Worm (Caenorhabditis elegans) whole organism, L1 larva: ENCODE data around the gene F59D12.3.

Experiments used
- C04F5.9 ChIP-seq: sonication (generic microtip); optimal IDR thresholded peaks from 2 replicates; lab custom pipeline; 2016; ENCODE audit warnings: missing genetic modification characterization, missing compliant biosample characterization
- C34B4.2 ChIP-seq: sonication (generic microtip); optimal IDR thresholded peaks from 2 replicates; lab custom pipeline; 2017; ENCODE audit warnings: mild to moderate bottlenecking, missing genetic modification characterization, missing compliant biosample characterization
- aha-1 ChIP-seq: fragments of 150-350 bp; optimal IDR thresholded peaks from 2 replicates; lab custom pipeline; 2014; ENCODE audit warnings: missing biosample characterization, missing genetic modification characterization
- blmp-1 ChIP-seq: fragments of 150-350 bp; optimal IDR thresholded peaks from 2 replicates; lab custom pipeline; 2014; ENCODE audit warnings: missing biosample characterization, missing genetic modification characterization
- ceh-63 ChIP-seq: fragments of 200-800 bp; sonication (Bioruptor generic); optimal IDR thresholded peaks from 2 replicates; lab custom pipeline; 2018; ENCODE audit warnings: mild to moderate bottlenecking, missing genetic modification characterization, missing compliant biosample characterization
- ceh-82 ChIP-seq, 3 experiments: fragments of 150-350 bp in 1 of 3; sonication (generic microtip) in 2 of 3; optimal IDR thresholded peaks; 2 replicates each; lab custom pipeline; 2014 to 2017; ENCODE audit warnings: missing biosample characterization in 3 of 3, missing genetic modification characterization in 3 of 3
- ceh-90 ChIP-seq: sonication (generic microtip); optimal IDR thresholded peaks from 2 replicates; lab custom pipeline; 2016; ENCODE audit warnings: missing genetic modification characterization, missing compliant biosample characterization
- dpl-1 ChIP-seq, 3 experiments: fragments of 150-350 bp in 2 of 3; sonication (generic microtip) in 1 of 3; optimal IDR thresholded peaks; 2 replicates each; lab custom pipeline; 2014 to 2017; ENCODE audit warnings: missing biosample characterization in 3 of 3, missing genetic modification characterization in 3 of 3, missing genetic modification reagents in 3 of 3
- dsc-1 ChIP-seq: sonication (generic microtip); optimal IDR thresholded peaks from 2 replicates; lab custom pipeline; 2016; ENCODE audit warnings: mild to moderate bottlenecking, missing genetic modification characterization, missing compliant biosample characterization
- efl-1 ChIP-seq, 4 experiments: fragments of 150-350 bp; optimal IDR thresholded peaks in 3 of 4; peaks in 1 of 4; 1 replicate in 1 of 4; 2 replicates in 3 of 4; lab custom pipeline; 2014; ENCODE audit warnings: missing biosample characterization in 2 of 4, missing genetic modification characterization in 2 of 4, missing genetic modification reagents in 2 of 4
- elt-2 ChIP-seq: sonication (generic microtip); optimal IDR thresholded peaks from 2 replicates; lab custom pipeline; 2016; ENCODE audit warnings: missing genetic modification characterization, mild to moderate bottlenecking, inconsistent platforms, missing compliant biosample characterization, missing genetic modification reagents
- elt-3 ChIP-seq, 6 experiments: fragments of 150-350 bp in 1 of 6; sonication (generic microtip); optimal IDR thresholded peaks; 2 replicates each; lab custom pipeline; 2017 to 2018; ENCODE audit warnings: missing biosample characterization in 6 of 6, missing genetic modification characterization in 6 of 6, inconsistent platforms in 1 of 6
- fkh-8 ChIP-seq: sonication (generic microtip); optimal IDR thresholded peaks from 2 replicates; lab custom pipeline; 2016; ENCODE audit warnings: mild to moderate bottlenecking, missing genetic modification characterization, missing compliant biosample characterization
- grh-1 ChIP-seq: fragments of 200-800 bp; sonication (Bioruptor generic); IDR thresholded peaks from 2 replicates; pipeline ENCODE4 v1.3.6; 2022; ENCODE audit warnings: missing genetic modification reagents, missing genetic modification characterization, missing compliant biosample characterization
- hlh-17 ChIP-seq: fragments of 200-800 bp; sonication (Bioruptor generic); optimal IDR thresholded peaks from 2 replicates; lab custom pipeline; 2018; ENCODE audit warnings: missing genetic modification characterization, mild to moderate bottlenecking, missing compliant biosample characterization, moderate library complexity, borderline replicate concordance
- irx-1 ChIP-seq: sonication (generic microtip); optimal IDR thresholded peaks from 2 replicates; lab custom pipeline; 2016; ENCODE audit warnings: missing genetic modification characterization, missing compliant biosample characterization
- isw-1 ChIP-seq: fragments of 200-800 bp; sonication (Bioruptor generic); IDR thresholded peaks from 2 replicates; pipeline ENCODE4 v1.3.6; 2022; ENCODE audit warnings: missing genetic modification characterization, missing compliant biosample characterization
- lin-13 ChIP-seq: fragments of 150-350 bp; optimal IDR thresholded peaks from 2 replicates; lab custom pipeline; 2014; ENCODE audit warnings: missing biosample characterization, missing genetic modification reagents, missing genetic modification characterization
- lin-14 ChIP-seq: fragments of 200-800 bp; sonication (Bioruptor generic); optimal IDR thresholded peaks from 2 replicates; lab custom pipeline; 2018; ENCODE audit warnings: mild to moderate bottlenecking, missing genetic modification characterization, moderate library complexity, missing compliant biosample characterization
- lin-35 ChIP-seq, 2 experiments: fragments of 150-350 bp; optimal IDR thresholded peaks; 2 replicates each; lab custom pipeline; 2014; ENCODE audit warnings: missing biosample characterization in 2 of 2, missing genetic modification characterization in 2 of 2, missing genetic modification reagents in 2 of 2
- lin-39 ChIP-seq: fragments of 150-350 bp; optimal IDR thresholded peaks from 2 replicates; lab custom pipeline; 2014; ENCODE audit warnings: missing biosample characterization, missing genetic modification reagents, missing genetic modification characterization
- mdl-1 ChIP-seq, 2 experiments: fragments of 150-350 bp; optimal IDR thresholded peaks; 2 replicates each; lab custom pipeline; 2014 to 2017; ENCODE audit warnings: missing biosample characterization in 2 of 2, missing genetic modification characterization in 2 of 2, inconsistent platforms in 1 of 2
- mef-2 ChIP-seq: fragments of 150-350 bp; optimal IDR thresholded peaks from 2 replicates; lab custom pipeline; 2014; ENCODE audit warnings: missing biosample characterization, missing genetic modification characterization
- nhr-19 ChIP-seq: fragments of 200-800 bp; sonication (Bioruptor generic); conservative IDR thresholded peaks from 2 replicates; pipeline ENCODE4 v1.3.6; 2022; ENCODE audit warnings: missing genetic modification characterization, missing compliant biosample characterization
- nhr-20 ChIP-seq: sonication (generic microtip); optimal IDR thresholded peaks from 2 replicates; lab custom pipeline; 2016; ENCODE audit warnings: mild to moderate bottlenecking, missing genetic modification characterization, missing compliant biosample characterization
- nhr-237 ChIP-seq: fragments of 150-350 bp; optimal IDR thresholded peaks from 2 replicates; lab custom pipeline; 2014; ENCODE audit warnings: missing biosample characterization, missing genetic modification characterization
- nhr-28 ChIP-seq: fragments of 150-350 bp; optimal IDR thresholded peaks from 2 replicates; lab custom pipeline; 2014; ENCODE audit warnings: missing biosample characterization, missing genetic modification characterization
- nhr-47 ChIP-seq: sonication (generic microtip); optimal IDR thresholded peaks from 2 replicates; lab custom pipeline; 2016; ENCODE audit warnings: mild to moderate bottlenecking, missing genetic modification characterization, moderate library complexity, missing compliant biosample characterization
- nhr-71 ChIP-seq: sonication (generic microtip); optimal IDR thresholded peaks from 2 replicates; lab custom pipeline; 2016; ENCODE audit warnings: mild to moderate bottlenecking, missing genetic modification characterization, moderate library complexity, missing compliant biosample characterization
- nhr-77 ChIP-seq: fragments of 150-350 bp; optimal IDR thresholded peaks from 2 replicates; lab custom pipeline; 2014; ENCODE audit warnings: missing biosample characterization, missing genetic modification characterization
- nhr-84 ChIP-seq: sonication (generic microtip); optimal IDR thresholded peaks from 2 replicates; lab custom pipeline; 2017; ENCODE audit warnings: missing biosample characterization, missing genetic modification characterization
- nhr-85 ChIP-seq: sonication (generic microtip); peaks from one replicate; lab custom pipeline; 2016; ENCODE audit warnings: missing genetic modification characterization, inconsistent platforms, missing compliant biosample characterization
- nhr-90 ChIP-seq: sonication (generic microtip); optimal IDR thresholded peaks from 2 replicates; lab custom pipeline; 2016; ENCODE audit warnings: mild to moderate bottlenecking, missing genetic modification characterization, missing compliant biosample characterization; ENCODE audit not compliant: poor library complexity
- pax-3 ChIP-seq: fragments of 200-800 bp; sonication (Bioruptor generic); optimal IDR thresholded peaks from 2 replicates; lab custom pipeline; 2018; ENCODE audit warnings: mild to moderate bottlenecking, missing genetic modification characterization, moderate library complexity, missing compliant biosample characterization
- pqm-1 ChIP-seq: sonication (generic microtip); optimal IDR thresholded peaks from 3 replicates; lab custom pipeline; 2017; ENCODE audit warnings: missing biosample characterization, missing genetic modification characterization
- snu-23 ChIP-seq: sonication (generic microtip); optimal IDR thresholded peaks from 2 replicates; lab custom pipeline; 2016; ENCODE audit warnings: missing genetic modification characterization, missing compliant biosample characterization
- sox-4 ChIP-seq: sonication (generic microtip); optimal IDR thresholded peaks from 2 replicates; lab custom pipeline; 2016; ENCODE audit warnings: missing genetic modification characterization, missing compliant biosample characterization
- sptf-1 ChIP-seq: fragments of 150-350 bp; optimal IDR thresholded peaks from 2 replicates; lab custom pipeline; 2014; ENCODE audit warnings: missing biosample characterization, missing genetic modification characterization
- unc-130 ChIP-seq: fragments of 150-350 bp; optimal IDR thresholded peaks from 2 replicates; lab custom pipeline; 2017; ENCODE audit warnings: missing biosample characterization, missing genetic modification characterization, inconsistent platforms
- unc-98 ChIP-seq: fragments of 200-800 bp; sonication (Bioruptor generic); IDR thresholded peaks from 2 replicates; pipeline ENCODE4 v1.3.6; 2022; ENCODE audit warnings: missing genetic modification characterization, missing compliant biosample characterization
- ztf-4 ChIP-seq: fragments of 150-350 bp; optimal IDR thresholded peaks from 2 replicates; lab custom pipeline; 2014; ENCODE audit warnings: missing biosample characterization, missing genetic modification characterization

Gene F59D12.3

DNA sequence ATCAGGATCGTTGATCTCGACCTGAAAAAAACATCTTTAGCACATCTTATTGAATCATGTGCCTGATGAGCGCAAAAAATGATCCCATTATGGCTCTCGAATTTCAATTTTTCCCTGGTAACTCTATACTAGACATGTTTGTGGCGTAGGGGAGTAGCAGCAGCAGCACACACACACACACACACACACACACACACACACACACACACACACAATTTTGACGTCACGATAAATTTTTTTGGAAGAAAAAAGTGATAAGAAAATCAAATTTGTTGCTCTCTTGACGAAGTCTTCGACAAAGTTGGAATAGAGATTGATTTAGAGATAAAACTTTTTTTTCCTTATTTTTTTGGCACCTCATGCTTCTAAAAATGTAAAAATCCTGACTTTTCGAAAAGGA is 21.2 kb downstream of the F59D12.3 start:
- TF ChIP-seq dsc-1 (tag; lab: Kevin White, UChicago) (no peak), fkh-8 (tag; lab: Kevin White, UChicago) (peak; percentile 6), lin-14 (GFP tag; lab: Kevin White, UChicago) (peak; percentile 42), nhr-19 (0 out of 2 replicates have a peak, but pooled peaks have one; percentile 4), nhr-71 (peak; percentile 40), elt-2 (tag; lab: Kevin White, UChicago) (peak; percentile 62), nhr-20 (no peak), isw-1 (GFP tag; lab: Robert Waterston, UW) (no peak)

DNA sequence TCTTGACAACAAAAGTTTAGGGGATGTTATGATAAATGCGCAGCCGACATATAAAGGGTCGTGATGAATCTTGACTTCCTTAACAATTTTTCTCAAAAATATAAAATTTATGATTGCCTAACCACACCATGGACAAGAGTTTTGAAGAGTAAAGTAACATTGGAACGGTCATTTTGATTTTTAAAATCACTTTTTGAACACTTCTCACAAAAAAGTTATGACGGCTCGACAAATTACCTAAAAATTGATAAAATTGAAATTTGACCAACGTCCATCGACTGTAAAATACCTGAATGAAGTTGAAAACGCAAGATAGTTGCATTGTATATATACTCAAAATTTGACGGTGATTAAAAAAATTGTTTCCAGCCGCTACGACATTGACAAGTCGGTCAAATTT is 21.8 kb downstream of the F59D12.3 start:
- TF ChIP-seq irx-1 (tag; lab: Kevin White, UChicago) (no peak), nhr-28 (tag; lab: Kevin White, UChicago) (no peak), blmp-1 (no peak), unc-98 (GFP tag; lab: Robert Waterston, UW) (no peak), lin-13 (GFP tag; lab: Kevin White, UChicago) (no peak), nhr-20 (no peak)

DNA sequence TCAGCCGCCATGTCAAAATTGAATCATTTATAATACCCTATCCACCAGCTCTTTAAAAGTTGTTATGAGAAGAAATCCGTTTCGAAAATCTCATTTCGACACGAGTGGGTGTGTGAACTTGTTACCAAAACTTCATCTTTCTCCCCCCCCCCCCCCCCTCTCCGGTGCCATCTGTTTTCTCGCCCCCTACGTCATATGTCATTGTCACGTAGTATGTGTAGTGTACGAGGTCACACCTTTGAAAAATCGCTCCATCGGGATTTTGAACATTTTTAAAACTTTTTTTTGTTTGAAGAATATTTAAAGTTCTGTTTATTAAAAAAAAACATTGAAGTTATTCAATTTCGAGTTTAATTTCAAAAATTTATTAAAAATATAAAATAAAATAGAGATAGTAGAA is 23.0 kb downstream of the F59D12.3 start:
- TF ChIP-seq hlh-17 (GFP tag; lab: Kevin White, UChicago) (no peak), sptf-1 (no peak), lin-14 (GFP tag; lab: Kevin White, UChicago) (peak; percentile 86), irx-1 (tag; lab: Kevin White, UChicago) (peak; percentile 4), lin-39 (tag; lab: Kevin White, UChicago) (peak; percentile 31), nhr-85 (tag; lab: Kevin White, UChicago) (peak; percentile 71)
- TF ChIP-seq, all 84 proteins: peak for 4

DNA sequence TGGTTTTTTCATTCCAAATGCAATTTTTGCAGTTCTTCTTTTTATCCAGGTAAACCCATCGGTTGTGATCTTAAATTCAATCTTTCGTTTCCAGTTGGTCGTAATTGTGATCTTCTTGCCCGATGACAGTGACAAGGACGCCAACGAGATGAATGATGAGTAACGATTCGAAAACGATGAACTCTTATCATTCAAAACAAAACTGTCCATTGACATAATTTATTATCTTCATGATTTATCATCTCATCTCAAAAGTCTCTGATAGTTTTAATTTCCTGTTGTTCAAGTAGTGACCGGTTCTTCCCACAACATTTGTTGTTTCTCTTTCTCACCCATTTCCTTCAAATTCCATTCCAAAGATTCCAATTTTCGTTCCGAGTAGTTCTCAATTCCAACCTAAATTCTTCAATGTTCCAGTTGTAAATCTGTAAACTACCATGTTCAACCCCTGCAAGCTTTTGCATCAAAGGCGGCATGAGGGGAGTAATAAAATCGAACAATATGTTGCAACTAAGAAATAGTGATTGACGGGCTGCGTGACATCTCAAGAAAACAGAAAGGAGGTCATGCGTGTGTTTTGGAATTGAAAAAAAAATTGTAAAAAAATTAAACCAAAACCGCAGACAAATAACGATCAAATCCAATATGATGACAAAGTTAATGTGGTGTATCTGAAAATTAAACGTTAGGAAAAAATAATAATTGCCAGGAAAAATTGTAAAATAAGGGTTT is 24.5 kb downstream of the F59D12.3 start:
- TF ChIP-seq grh-1 (GFP tag; lab: Robert Waterston, UW) (peak; percentile 51; the same call in 1 of the 2 replicates), elt-3 (tag; optimal IDR thresholded peaks at IDR 0.05; lab: Kevin White, UChicago) (peak in 3 of 6 experiments; percentile 19 to 80 (median 62)), irx-1 (tag; lab: Kevin White, UChicago) (no peak), elt-2 (tag; lab: Kevin White, UChicago) (no peak), ztf-4 (tag; lab: Kevin White, UChicago) (no peak), nhr-20 (peak; percentile 28), nhr-85 (tag; lab: Kevin White, UChicago) (peak; percentile 85), blmp-1 (peak; percentile 31), nhr-19 (0 out of 2 replicates have a peak, but pooled peaks have one; percentile 19), nhr-71 (peak; percentile 26), nhr-77 (tag; lab: Kevin White, UChicago) (no peak), snu-23 (GFP tag; lab: Kevin White, UChicago) (peak; percentile 40), sox-4 (no peak), nhr-90 (peak; percentile 29), lin-14 (GFP tag; lab: Kevin White, UChicago) (peak; percentile 38), ceh-63 (GFP tag; lab: Kevin White, UChicago) (no peak), nhr-237 (no peak)

DNA sequence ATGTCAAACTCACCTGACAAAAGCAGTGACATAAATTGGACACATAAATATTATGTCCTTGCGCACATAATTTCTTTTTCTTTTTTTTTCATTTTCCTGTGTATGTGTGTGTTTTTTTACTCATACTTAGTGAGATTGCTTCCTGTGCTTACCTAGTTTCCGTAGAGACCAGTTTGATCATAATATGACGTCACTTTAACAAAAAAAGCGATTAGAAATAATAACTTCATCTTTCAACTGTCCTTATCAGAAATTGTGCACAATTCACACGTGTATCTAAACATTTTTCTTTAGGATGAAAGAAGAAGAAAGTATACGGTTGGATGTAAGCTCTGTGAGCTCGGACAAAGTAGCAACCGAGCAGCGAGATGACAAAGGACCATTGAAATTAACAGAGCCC is 28.7 kb downstream of the F59D12.3 start:
- TF ChIP-seq C04F5.9 (tag; lab: Kevin White, UChicago) (no peak), mef-2 (tag; lab: Kevin White, UChicago) (no peak), nhr-71 (peak; percentile 19), lin-14 (GFP tag; lab: Kevin White, UChicago) (peak; percentile 45), C34B4.2 (tag; lab: Kevin White, UChicago) (no peak), sptf-1 (no peak), ceh-90 (tag; lab: Kevin White, UChicago) (no peak), elt-3 (tag; optimal IDR thresholded peaks at IDR 0.05; lab: Kevin White, UChicago) (no peak), hlh-17 (GFP tag; lab: Kevin White, UChicago) (no peak), elt-2 (tag; lab: Kevin White, UChicago) (peak; percentile 25), fkh-8 (tag; lab: Kevin White, UChicago) (peak; percentile 24), mdl-1 (tag; optimal IDR thresholded peaks at IDR 0.05; lab: Kevin White, UChicago) (no peak), unc-130 (tag; lab: Kevin White, UChicago) (no peak), lin-35 (GFP tag; optimal IDR thresholded peaks at IDR 0.05; lab: Kevin White, UChicago) (no peak), nhr-47 (tag; lab: Kevin White, UChicago) (no peak), dpl-1 (GFP tag; optimal IDR thresholded peaks at IDR 0.05; lab: Kevin White, UChicago) (no peak), irx-1 (tag; lab: Kevin White, UChicago) (no peak), ceh-82 (tag; optimal IDR thresholded peaks at IDR 0.05; lab: Kevin White, UChicago) (no peak), pqm-1 (tag; lab: Kevin White, UChicago) (no peak), efl-1 (optimal IDR thresholded peaks at IDR 0.05; lab: Kevin White, UChicago) (no peak), efl-1 (GFP tag; optimal IDR thresholded peaks at IDR 0.05 in 1 of 2; lab: Kevin White, UChicago) (peak in 1 of 2 experiments; percentile 79), aha-1 (tag; lab: Kevin White, UChicago) (no peak), nhr-84 (tag; lab: Kevin White, UChicago) (no peak), pax-3 (tag; lab: Kevin White, UChicago) (no peak)
